Worm (Caenorhabditis elegans) whole organism, L4/young adult: ENCODE results near the gene srt-18.

ENCODE experiments used
- W03F9.2 ChIP-seq: fragments of 150-350 bp; optimal IDR thresholded peaks from 2 replicates; lab custom pipeline; 2014; ENCODE audit warnings: missing biosample characterization, missing genetic modification characterization
- dao-5 ChIP-seq: sonication (generic microtip); optimal IDR thresholded peaks from 2 replicates; lab custom pipeline; 2016; ENCODE audit warnings: missing genotype, missing genetic modification characterization, moderate library complexity, missing compliant biosample characterization
- him-1 ChIP-seq: sonication (generic microtip); optimal IDR thresholded peaks from 2 replicates; lab custom pipeline; 2016; ENCODE audit warnings: missing genotype, missing genetic modification reagents, missing genetic modification characterization, missing compliant biosample characterization

srt-18 gene

DNA sequence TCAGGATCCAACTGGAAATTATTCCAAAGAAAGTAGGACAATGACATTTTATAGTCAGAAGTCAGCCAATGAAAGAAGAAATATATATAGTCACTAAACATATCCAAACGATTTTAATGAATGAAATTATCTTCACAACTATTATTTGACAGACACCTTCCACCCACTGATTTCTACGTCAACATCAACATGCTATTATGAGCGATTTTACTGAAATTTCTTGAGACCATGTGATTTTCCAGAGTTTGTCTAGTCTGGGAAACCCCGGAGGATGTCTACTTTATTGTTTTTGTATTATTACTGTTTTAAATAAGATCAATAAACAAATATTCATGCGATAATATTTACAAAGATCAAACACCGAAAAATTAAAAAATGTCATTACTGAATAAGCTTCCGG is at the start of gene srt-18:
Gene srt-18, minus strand, starts transcription at position 101 of the 400 bp plus-strand sequence.
- TF ChIP-seq W03F9.2 (tag; lab: Kevin White, UChicago) (no peak), dao-5 (tag; lab: Kevin White, UChicago) (no peak), him-1 (no peak)

DNA sequence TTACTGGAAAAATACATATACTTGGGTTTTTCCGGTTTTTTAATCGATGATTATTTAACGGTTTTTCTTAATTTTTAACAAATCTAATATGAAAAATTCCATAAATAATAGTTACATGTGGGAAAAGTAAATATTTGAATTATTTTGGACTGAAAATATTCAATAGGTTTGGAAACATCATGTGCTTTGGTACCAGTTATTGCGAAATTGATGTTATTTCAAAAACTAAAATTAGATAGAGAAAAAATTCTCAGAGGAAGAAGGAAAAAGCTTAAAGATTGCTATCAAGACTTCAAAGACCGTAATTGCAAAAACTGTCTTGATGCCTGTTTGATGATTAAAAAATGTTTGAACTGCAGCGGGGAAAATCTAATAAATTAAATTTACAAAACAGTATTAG is 49.6 kb upstream of the srt-18 start:
- no peak for TF ChIP-seq W03F9.2 (tag; lab: Kevin White, UChicago)
- TF ChIP-seq him-1 = no peak
- TF ChIP-seq dao-5 (tag; lab: Kevin White, UChicago) = no peak

DNA sequence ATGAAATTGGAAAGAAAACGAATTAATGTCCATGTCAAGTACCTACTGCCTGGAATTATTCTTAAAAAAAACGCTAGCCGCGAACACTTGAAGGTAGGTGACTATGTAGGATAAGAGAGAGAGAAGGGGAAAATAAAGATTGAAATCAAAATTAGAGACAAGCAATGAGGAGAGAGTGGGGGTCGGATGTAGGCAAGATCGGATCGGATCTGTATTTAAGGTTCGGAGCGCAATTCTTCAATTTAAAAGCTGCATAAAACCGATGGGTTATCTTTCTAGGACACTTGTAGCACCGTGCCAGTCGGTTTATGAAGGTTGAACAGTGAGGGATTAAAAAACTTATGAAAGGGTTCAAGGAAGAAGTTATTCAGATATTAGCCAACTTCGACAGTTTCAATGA is 47.7 kb upstream of the srt-18 start:
- TF ChIP-seq dao-5 (tag; lab: Kevin White, UChicago) (no peak), W03F9.2 (tag; lab: Kevin White, UChicago) (no peak)

- TF ChIP-seq dao-5 (tag; lab: Kevin White, UChicago) (no peak), W03F9.2 (tag; lab: Kevin White, UChicago) (no peak), him-1 (no peak)
These were observed 46.9 kb upstream of the srt-18 start, which contains the start of gene C25E10.12 for ce11 chrV:9062341-9062740. C25E10.12 (minus strand) TSS chrV:9062441.

ce11 chrV:9059468-9059867 is 44.0 kb upstream of the srt-18 start, which contains the start of the genes C25E10.16 and C25E10.13:
C25E10.16 (minus strand) TSS chrV:9059568.
C25E10.13 (plus strand) TSS chrV:9059723.
- TF ChIP-seq him-1 (no peak), W03F9.2 (tag; lab: Kevin White, UChicago) (no peak), dao-5 (tag; lab: Kevin White, UChicago) (no peak)

DNA sequence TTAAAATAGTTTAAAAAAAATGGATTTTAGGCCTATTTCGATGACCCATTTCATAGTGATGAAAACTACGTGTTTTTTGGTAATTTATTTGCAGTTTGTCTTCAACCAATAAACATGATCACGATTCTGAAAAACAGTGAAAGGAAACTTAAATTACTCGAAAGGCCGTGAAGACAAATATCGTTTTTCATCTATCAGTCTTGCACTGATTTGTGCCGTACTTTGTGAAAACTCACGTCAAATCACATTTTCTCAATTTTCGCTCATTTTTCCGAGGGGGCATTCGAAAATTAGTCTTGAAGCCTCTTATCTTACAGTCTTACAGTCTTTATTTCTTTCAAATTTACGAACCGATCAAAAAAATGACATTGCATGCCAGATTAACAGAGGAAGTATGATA is 43.2 kb upstream of the srt-18 start, which contains the start of gene C25E10.11:
Gene C25E10.11, minus strand, starts transcription at position 101 of the 400 bp plus-strand sequence.
- no peak for TF ChIP-seq W03F9.2 (tag; lab: Kevin White, UChicago)
- no peak for TF ChIP-seq him-1
- TF ChIP-seq dao-5 (tag; lab: Kevin White, UChicago) = no peak

- TF ChIP-seq dao-5 (tag; lab: Kevin White, UChicago) = no peak
- no peak for TF ChIP-seq him-1
- no peak for TF ChIP-seq W03F9.2 (tag; lab: Kevin White, UChicago)
These were observed 40.8 kb upstream of the srt-18 start, which contains the start of gene C25E10.10 for ce11 chrV:9056253-9056652. C25E10.10 (minus strand) TSS chrV:9056353.

DNA sequence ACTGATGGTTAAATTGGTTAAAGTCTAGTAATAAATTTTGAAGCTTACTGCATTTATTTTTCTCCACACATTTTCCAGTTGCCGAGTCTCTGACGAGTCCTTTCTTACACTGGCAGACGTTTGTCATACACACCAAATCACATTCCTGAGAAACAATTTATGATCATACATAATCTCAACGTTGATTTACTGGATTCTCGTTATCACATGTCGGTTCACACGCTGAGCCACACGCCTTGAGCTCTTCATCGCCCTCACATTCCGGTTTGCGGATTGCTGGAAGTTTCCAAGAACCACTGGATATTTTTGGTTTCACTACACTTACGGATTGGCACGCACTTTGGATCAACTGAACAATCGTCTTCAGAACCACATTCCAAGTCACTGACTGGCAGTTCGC is 40.2 kb upstream of the srt-18 start:
- TF ChIP-seq dao-5 (tag; lab: Kevin White, UChicago) (no peak), W03F9.2 (tag; lab: Kevin White, UChicago) (no peak), him-1 (no peak)

DNA sequence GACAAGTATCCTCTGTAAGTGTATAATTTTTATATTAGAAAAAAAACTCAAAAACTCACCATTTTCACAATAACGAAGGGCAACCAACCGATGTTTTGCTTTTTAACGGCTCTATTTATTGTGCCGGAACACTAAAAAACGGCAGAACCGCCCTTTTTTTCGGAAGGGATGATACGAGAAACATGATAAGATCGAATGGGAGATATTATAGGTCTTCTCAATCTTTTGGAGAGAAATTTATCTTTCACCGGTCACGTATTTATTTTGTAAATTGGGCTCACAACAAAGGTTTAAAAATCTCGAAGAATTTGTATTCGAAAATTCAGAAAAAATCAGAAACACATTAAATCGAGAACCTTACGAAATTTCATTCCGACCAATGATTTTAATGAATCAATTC is 39.3 kb upstream of the srt-18 start, which contains the start of gene swm-1:
Gene swm-1, minus strand, starts transcription at position 101 of the 400 bp plus-strand sequence.
- TF ChIP-seq W03F9.2 (tag; lab: Kevin White, UChicago) (no peak), dao-5 (tag; lab: Kevin White, UChicago) (no peak), him-1 (no peak)

DNA sequence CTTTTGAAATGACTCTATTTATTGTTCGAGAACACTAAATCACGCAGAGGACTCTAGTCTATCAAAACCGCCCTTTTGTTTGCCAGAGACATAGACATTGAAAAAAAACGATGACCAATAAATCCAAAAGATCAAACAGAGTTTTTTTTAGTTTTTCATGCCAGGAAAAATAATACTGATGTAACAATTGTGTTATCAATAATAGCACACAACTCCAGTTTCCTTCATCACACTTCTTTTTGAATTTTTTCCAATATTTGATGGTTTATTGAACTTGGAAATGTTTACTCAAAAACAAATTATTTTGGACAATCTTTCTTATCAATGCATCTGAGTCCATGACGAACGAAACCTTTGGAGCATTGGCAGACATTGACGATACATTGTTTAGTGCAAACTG is 38.5 kb upstream of the srt-18 start, which contains the start of gene C25E10.8:
Gene C25E10.8, minus strand, starts transcription at position 101 of the 400 bp plus-strand sequence.
- TF ChIP-seq him-1 (no peak), dao-5 (tag; lab: Kevin White, UChicago) (no peak), W03F9.2 (tag; lab: Kevin White, UChicago) (no peak)

DNA sequence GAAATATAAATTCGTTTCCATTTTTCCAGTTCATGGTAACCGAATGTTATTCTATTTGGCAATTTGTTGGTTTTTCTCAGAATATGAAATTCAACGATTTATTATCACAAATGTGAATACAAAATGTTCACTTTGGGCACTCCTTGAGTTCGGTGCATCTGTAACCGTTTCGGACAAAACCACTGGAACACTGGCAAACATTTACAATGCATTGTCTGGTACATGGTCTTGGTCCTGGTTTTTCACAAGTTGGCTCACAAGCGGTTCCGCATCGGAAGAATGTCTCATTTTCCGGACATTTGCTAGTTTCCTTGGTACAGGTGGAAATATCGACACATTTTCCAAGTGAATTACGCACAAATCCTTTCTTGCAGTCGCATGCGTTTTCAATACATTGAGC is 37.8 kb upstream of the srt-18 start:
- TF ChIP-seq W03F9.2 (tag; lab: Kevin White, UChicago) = no peak
- TF ChIP-seq him-1 = no peak
- no peak for TF ChIP-seq dao-5 (tag; lab: Kevin White, UChicago)

DNA sequence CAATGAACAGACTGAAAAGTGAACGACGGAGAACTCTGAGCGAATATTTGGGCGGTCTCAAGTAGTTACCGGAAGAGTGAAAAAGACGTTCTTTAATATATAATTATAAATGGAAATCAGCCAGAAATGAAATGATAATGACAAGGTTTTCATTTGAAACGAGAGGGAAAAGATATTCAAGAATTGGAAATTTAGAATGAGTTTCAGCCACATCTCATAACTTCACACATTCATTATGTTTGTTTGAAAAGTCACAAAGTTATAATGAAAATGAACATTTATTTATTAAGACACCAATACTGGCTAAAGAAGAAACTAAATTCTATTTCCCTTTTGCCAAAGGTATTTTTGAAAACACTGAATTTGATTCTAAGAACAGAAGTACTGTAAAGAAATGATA is 35.7 kb upstream of the srt-18 start, which contains the start of gene C25E10.7:
Gene C25E10.7, minus strand, starts transcription at position 101 of the 400 bp plus-strand sequence.
- no peak for TF ChIP-seq dao-5 (tag; lab: Kevin White, UChicago)
- no peak for TF ChIP-seq him-1
- no peak for TF ChIP-seq W03F9.2 (tag; lab: Kevin White, UChicago)

DNA sequence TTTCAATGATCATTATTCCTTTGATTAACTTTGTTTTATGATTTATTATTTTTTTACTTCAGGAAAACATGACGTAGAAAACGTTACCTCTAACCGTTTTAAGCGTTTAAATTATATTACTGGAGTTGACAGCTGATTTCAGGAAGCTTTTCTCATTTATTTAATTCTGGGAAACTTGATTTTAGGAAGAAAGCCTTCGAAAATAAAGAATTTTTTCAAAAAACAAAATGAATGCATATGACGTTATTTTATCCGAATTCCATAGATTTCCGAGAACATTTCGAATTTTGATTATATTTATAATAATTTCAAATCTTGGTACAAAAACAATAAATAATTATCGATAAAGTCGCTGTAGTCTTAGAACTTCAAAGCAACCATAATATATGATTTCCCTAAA is 33.8 kb upstream of the srt-18 start:
- TF ChIP-seq dao-5 (tag; lab: Kevin White, UChicago) = no peak
- no peak for TF ChIP-seq him-1
- no peak for TF ChIP-seq W03F9.2 (tag; lab: Kevin White, UChicago)

- TF ChIP-seq W03F9.2 (tag; lab: Kevin White, UChicago) = no peak
- TF ChIP-seq him-1 = no peak
- no peak for TF ChIP-seq dao-5 (tag; lab: Kevin White, UChicago)
These were observed 32.2 kb upstream of the srt-18 start, which contains the start of gene C25E10.17 for ce11 chrV:9047555-9048049. C25E10.17 (minus strand) TSS chrV:9047605.

DNA sequence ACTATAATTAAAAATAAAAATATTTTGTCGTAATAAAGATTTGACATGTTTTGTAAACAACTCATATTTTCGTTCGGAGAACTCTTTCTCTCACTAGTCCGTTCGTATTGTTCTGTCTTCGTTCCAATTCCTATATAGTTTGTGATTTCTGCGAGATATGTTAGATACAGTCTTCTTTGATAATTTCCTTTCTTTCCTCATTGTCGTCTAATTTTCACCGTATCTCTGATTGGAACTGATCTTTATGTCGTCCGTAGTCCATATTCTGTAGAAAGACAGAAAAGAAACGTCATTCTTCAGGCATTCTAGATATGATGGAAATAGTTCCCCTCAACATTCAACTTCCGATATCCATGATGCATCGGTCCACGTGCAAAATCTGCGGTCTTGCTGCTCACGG is 29.4 kb upstream of the srt-18 start, which contains the start of gene nhr-30:
Gene nhr-30, plus strand, starts transcription at position 301 of the 400 bp plus-strand sequence.
- TF ChIP-seq him-1 (no peak), W03F9.2 (tag; lab: Kevin White, UChicago) (no peak), dao-5 (tag; lab: Kevin White, UChicago) (no peak)
